Fruit fly (Drosophila melanogaster): ENCODE results near the gene Trm7-32.

Gene Trm7-32

DNA sequence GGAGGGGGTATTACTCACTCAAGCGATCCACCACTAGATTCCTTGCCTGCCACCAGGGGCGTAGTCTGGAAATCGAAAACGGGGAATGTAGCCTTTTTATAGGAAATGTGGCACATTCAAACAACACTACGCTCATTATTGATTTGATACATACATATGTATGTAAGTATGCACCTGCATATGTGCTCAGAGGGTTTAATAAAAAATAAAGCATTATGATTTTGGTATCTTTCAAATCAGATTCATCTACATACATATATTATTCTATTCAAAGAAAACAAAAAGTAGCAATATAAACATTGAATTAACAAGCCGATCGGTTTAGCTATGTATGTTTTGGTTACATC is 16.4 kb downstream of the Trm7-32 start:
- TF ChIP-seq CG15710 (tag; optimal IDR thresholded peaks at IDR 0.05) (peak; percentile 44), EcR (GFP tag; optimal IDR thresholded peaks at IDR 0.05) (no peak), rn (GFP tag; IDR thresholded peaks at IDR 0.05) (no peak), Pif1A (GFP tag; optimal IDR thresholded peaks at IDR 0.05) (peak; percentile 70), CG4496 (GFP tag; IDR thresholded peaks at IDR 0.05) (peak; percentile 43), CG10348 (GFP tag; IDR thresholded peaks at IDR 0.05) (no peak), CG14655 (GFP tag; optimal IDR thresholded peaks at IDR 0.05) (peak; percentile 78), CG34367 (tag; optimal IDR thresholded peaks at IDR 0.05) (peak; percentile 16), CG17806 (tag; optimal IDR thresholded peaks at IDR 0.05) (peak; percentile 52), CG8159 (tag; optimal IDR thresholded peaks at IDR 0.05) (peak; percentile 70), CG8301 (tag; optimal IDR thresholded peaks at IDR 0.05) (peak; percentile 71), CG32121 (GFP tag; IDR thresholded peaks at IDR 0.05) (no peak; the same call in 1 of the 2 replicates), CG13204 (GFP tag; optimal IDR thresholded peaks at IDR 0.05) (no peak), Ets98B (GFP tag; IDR thresholded peaks at IDR 0.05) (peak; percentile 7; the same call in 1 of the 2 replicates), D1 (tag; optimal IDR thresholded peaks at IDR 0.05) (no peak), CG12605 (GFP tag; IDR thresholded peaks at IDR 0.05) (peak; percentile 39; the same call in 1 of the 2 replicates), fd96Ca (GFP tag; IDR thresholded peaks at IDR 0.05) (no peak; the same call in 2 of the 3 replicates), Pif1B (GFP tag; optimal IDR thresholded peaks at IDR 0.05) (peak; percentile 22), Snoo (tag; optimal IDR thresholded peaks at IDR 0.05) (peak; percentile 2), gl (tag; optimal IDR thresholded peaks at IDR 0.05) (no peak), CG9948 (tag; optimal IDR thresholded peaks at IDR 0.05) (peak; percentile 62)

dm6 chr3R:17059100-17059810 is 18.8 kb downstream of the Trm7-32 start:
- TF ChIP-seq CG14655 (GFP tag; optimal IDR thresholded peaks at IDR 0.05) (peak; percentile 96), CG4496 (GFP tag; IDR thresholded peaks at IDR 0.05) (peak; percentile 66), Ets98B (GFP tag; IDR thresholded peaks at IDR 0.05) (peak; percentile 58), Snoo (tag; optimal IDR thresholded peaks at IDR 0.05) (peak; percentile 72), gl (tag; optimal IDR thresholded peaks at IDR 0.05) (peak; percentile 54), D1 (tag; optimal IDR thresholded peaks at IDR 0.05) (peak; percentile 65), CG34367 (tag; optimal IDR thresholded peaks at IDR 0.05) (peak; percentile 86), CG12605 (GFP tag; IDR thresholded peaks at IDR 0.05) (peak; percentile 9; the same call in 1 of the 2 replicates), CG15710 (tag; optimal IDR thresholded peaks at IDR 0.05) (peak; percentile 88), EcR (GFP tag; optimal IDR thresholded peaks at IDR 0.05) (peak; percentile 55), CG8301 (tag; optimal IDR thresholded peaks at IDR 0.05) (peak; percentile 93), Pif1A (GFP tag; optimal IDR thresholded peaks at IDR 0.05) (peak; percentile 80), fd96Ca (GFP tag; IDR thresholded peaks at IDR 0.05) (peak; percentile 80), rn (GFP tag; IDR thresholded peaks at IDR 0.05) (peak; percentile 68), CG13204 (GFP tag; optimal IDR thresholded peaks at IDR 0.05) (peak; percentile 85), CG32121 (GFP tag; IDR thresholded peaks at IDR 0.05) (peak; percentile 42; the same call in 1 of the 2 replicates), Pif1B (GFP tag; optimal IDR thresholded peaks at IDR 0.05) (peak; percentile 81), CG10348 (GFP tag; IDR thresholded peaks at IDR 0.05) (peak; percentile 58), CG8159 (tag; optimal IDR thresholded peaks at IDR 0.05) (peak; percentile 91), CG9948 (tag; optimal IDR thresholded peaks at IDR 0.05) (peak; percentile 91), CG17806 (tag; optimal IDR thresholded peaks at IDR 0.05) (peak; percentile 78)

- TF ChIP-seq rn (GFP tag; IDR thresholded peaks at IDR 0.05) (no peak), CG13204 (GFP tag; optimal IDR thresholded peaks at IDR 0.05) (peak; percentile 78), fd96Ca (GFP tag; IDR thresholded peaks at IDR 0.05) (no peak; the same call in 2 of the 3 replicates)
Observed at dm6 chr3R:17059811-17060169, 19.3 kb downstream of the Trm7-32 start.

- 0 out of 2 replicates have a peak, but pooled peaks have one; percentile 29 for TF ChIP-seq CG12605 (GFP tag; IDR thresholded peaks at IDR 0.05)
- TF ChIP-seq CG32121 (GFP tag; IDR thresholded peaks at IDR 0.05) = no peak; the same call in 1 of the 2 replicates
- peak; percentile 67 for TF ChIP-seq CG17806 (tag; optimal IDR thresholded peaks at IDR 0.05)
- TF ChIP-seq Pif1B (GFP tag; optimal IDR thresholded peaks at IDR 0.05) = peak; percentile 74
- no peak for TF ChIP-seq CG10348 (GFP tag; IDR thresholded peaks at IDR 0.05)
- TF ChIP-seq Snoo (tag; optimal IDR thresholded peaks at IDR 0.05) = no peak
- TF ChIP-seq gl (tag; optimal IDR thresholded peaks at IDR 0.05) = peak; percentile 13
- TF ChIP-seq CG4496 (GFP tag; IDR thresholded peaks at IDR 0.05) = peak; percentile 77
- TF ChIP-seq D1 (tag; optimal IDR thresholded peaks at IDR 0.05) = peak; percentile 65
- TF ChIP-seq CG15710 (tag; optimal IDR thresholded peaks at IDR 0.05) = peak; percentile 70
- TF ChIP-seq CG8159 (tag; optimal IDR thresholded peaks at IDR 0.05) = peak; percentile 79
- TF ChIP-seq fd96Ca (GFP tag; IDR thresholded peaks at IDR 0.05) = 0 out of 3 replicates have a peak, but pooled peaks have one; percentile 6
- TF ChIP-seq CG9948 (tag; optimal IDR thresholded peaks at IDR 0.05) = peak; percentile 75
- TF ChIP-seq CG34367 (tag; optimal IDR thresholded peaks at IDR 0.05) = peak; percentile 39
- no peak for TF ChIP-seq CG13204 (GFP tag; optimal IDR thresholded peaks at IDR 0.05)
- TF ChIP-seq Pif1A (GFP tag; optimal IDR thresholded peaks at IDR 0.05) = peak; percentile 77
- TF ChIP-seq rn (GFP tag; IDR thresholded peaks at IDR 0.05) = no peak; the same call in 1 of the 2 replicates
- no peak for TF ChIP-seq EcR (GFP tag; optimal IDR thresholded peaks at IDR 0.05)
- TF ChIP-seq Ets98B (GFP tag; IDR thresholded peaks at IDR 0.05) = peak; percentile 42
- TF ChIP-seq CG14655 (GFP tag; optimal IDR thresholded peaks at IDR 0.05) = peak; percentile 90
- peak; percentile 78 for TF ChIP-seq CG8301 (tag; optimal IDR thresholded peaks at IDR 0.05)
Observed at dm6 chr3R:17060244-17060664, 19.8 kb downstream of the Trm7-32 start.

- no peak for TF ChIP-seq gl (tag; optimal IDR thresholded peaks at IDR 0.05)
- TF ChIP-seq CG4496 (GFP tag; IDR thresholded peaks at IDR 0.05) = no peak
Observed at dm6 chr3R:17060809-17061394, 20.4 kb downstream of the Trm7-32 start.
